Fruit fly (Drosophila melanogaster): ENCODE measurements around the gene Ndc1.

Gene Ndc1

DNA sequence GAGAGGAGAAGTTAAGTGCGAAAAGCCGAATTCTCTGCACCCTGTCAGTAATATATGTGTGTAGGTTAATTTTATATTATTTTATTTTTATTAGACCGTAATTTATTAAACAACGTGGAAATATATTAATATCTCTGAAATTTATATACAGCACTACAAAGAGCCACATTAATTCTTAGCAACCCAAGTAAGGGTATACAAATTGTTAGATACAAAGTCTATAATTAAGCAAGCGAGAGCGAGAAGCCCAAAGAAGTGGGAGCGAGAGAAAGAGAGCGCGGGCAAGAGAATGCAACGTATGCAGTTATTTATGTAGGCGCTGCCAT is 37.1 kb upstream of the Ndc1 start (continued):
- TF ChIP-seq Asciz (GFP tag; optimal IDR thresholded peaks at IDR 0.05) (peak; percentile 92), gfzf (GFP tag; optimal IDR thresholded peaks at IDR 0.05) (no peak), oc (tag; optimal IDR thresholded peaks at IDR 0.05) (peak; percentile 96), CG43689 (GFP tag; IDR thresholded peaks at IDR 0.05) (0 out of 2 replicates have a peak, but pooled peaks have one; percentile 41), CG13287 (GFP tag; IDR thresholded peaks at IDR 0.05; ENCODE audit: partially characterized antibody) (no peak), CG3995 (GFP tag; optimal IDR thresholded peaks at IDR 0.05) (no peak), CG3065 (GFP tag; optimal IDR thresholded peaks at IDR 0.05) (peak; percentile 69), NFAT (GFP tag; IDR thresholded peaks at IDR 0.05) (peak; percentile 42; the same call in 1 of the 2 replicates), trh (GFP tag; optimal IDR thresholded peaks at IDR 0.05) (peak; percentile 86), CHES-1-like (GFP tag; optimal IDR thresholded peaks at IDR 0.05) (no peak), Abd-B (GFP tag; optimal IDR thresholded peaks at IDR 0.05) (peak; percentile 93), p53 (GFP tag; optimal IDR thresholded peaks at IDR 0.05) (no peak), CG2712 (tag; optimal IDR thresholded peaks at IDR 0.05) (peak; percentile 98), CG3407 (GFP tag; optimal IDR thresholded peaks at IDR 0.05) (peak; percentile 90), luna (GFP tag; optimal IDR thresholded peaks at IDR 0.05) (no peak), B-H2 (GFP tag; optimal IDR thresholded peaks at IDR 0.05) (no peak), GATAe (GFP tag; conservative IDR thresholded peaks at IDR 0.05) (peak; percentile 32; the same call in 1 of the 2 replicates), CG8281 (tag; optimal IDR thresholded peaks at IDR 0.05) (peak; percentile 82), cas (GFP tag; IDR thresholded peaks at IDR 0.05) (peak; percentile 23; the same call in 1 of the 2 replicates), Pdp1 (GFP tag; optimal IDR thresholded peaks at IDR 0.05) (peak; percentile 52 to 69), amos (GFP tag; IDR thresholded peaks at IDR 0.05; ENCODE audit: partially characterized antibody) (no peak), CkIIα-i1 (GFP tag; IDR thresholded peaks at IDR 0.05) (no peak), Doc3 (GFP tag; IDR thresholded peaks at IDR 0.05; ENCODE audit: partially characterized antibody) (no peak), Sox102F (GFP tag; optimal IDR thresholded peaks at IDR 0.05) (peak; percentile 96), CG12942 (GFP tag; optimal IDR thresholded peaks at IDR 0.05) (peak; percentile 84), tx (GFP tag; optimal IDR thresholded peaks at IDR 0.05) (no peak), CG30403 (GFP tag; optimal IDR thresholded peaks at IDR 0.05) (peak; percentile 89), da (GFP tag; optimal IDR thresholded peaks at IDR 0.05) (no peak), Spps (tag; optimal IDR thresholded peaks at IDR 0.05) (peak; percentile 97), Side (GFP tag; optimal IDR thresholded peaks at IDR 0.05) (no peak), E2f1 (GFP tag; IDR thresholded peaks at IDR 0.05) (peak; percentile 94), CG18476 (GFP tag; optimal IDR thresholded peaks at IDR 0.05) (peak; percentile 89), scrt (GFP tag; optimal IDR thresholded peaks at IDR 0.05) (peak; percentile 79), emc (GFP tag; optimal IDR thresholded peaks at IDR 0.05) (no peak), yki (optimal IDR thresholded peaks at IDR 0.05) (no peak), org-1 (GFP tag; optimal IDR thresholded peaks at IDR 0.05) (peak; percentile 73), CG17359 (tag; optimal IDR thresholded peaks at IDR 0.05) (peak; percentile 95), CG17328 (GFP tag; IDR thresholded peaks at IDR 0.05) (peak; percentile 97), Gsc (GFP tag; IDR thresholded peaks at IDR 0.05) (peak; percentile 82), CG14860 (GFP tag; IDR thresholded peaks at IDR 0.05; ENCODE audit: partially characterized antibody) (no peak), CG17612 (GFP tag; IDR thresholded peaks at IDR 0.05) (peak; percentile 85), grn (GFP tag; optimal IDR thresholded peaks at IDR 0.05) (no peak), CG13296 (GFP tag; optimal IDR thresholded peaks at IDR 0.05) (peak; percentile 67), so (GFP tag; IDR thresholded peaks at IDR 0.05) (peak; percentile 92), CoRest (tag; optimal IDR thresholded peaks at IDR 0.05) (peak; percentile 95), sug (tag; optimal IDR thresholded peaks at IDR 0.05) (peak; percentile 22), al (GFP tag; IDR thresholded peaks at IDR 0.05) (peak; percentile 54), Deaf1 (tag; optimal IDR thresholded peaks at IDR 0.05) (peak; percentile 72), Blimp-1 (GFP tag; optimal IDR thresholded peaks at IDR 0.05) (peak; percentile 98), CG2889 (GFP tag; IDR thresholded peaks at IDR 0.05) (peak; percentile 88), CG31365 (tag; optimal IDR thresholded peaks at IDR 0.05) (peak; percentile 51), ac (GFP tag; optimal IDR thresholded peaks at IDR 0.05) (peak; percentile 84)
